Worm (Caenorhabditis elegans) whole organism, late embryonic: ENCODE measurements around the gene alh-6.
A peak's percentile ranks its signal among the peaks of the same experiment; 100 is the strongest.

Source experiments
- C38D4.7 ChIP-seq: fragments of 200-800 bp; sonication (Bioruptor generic); optimal IDR thresholded peaks from 2 replicates; lab custom pipeline; 2018; ENCODE audit warnings: mild to moderate bottlenecking, missing genetic modification characterization, moderate library complexity, missing compliant biosample characterization
- F13H6.1 ChIP-seq: sonication (generic microtip); optimal IDR thresholded peaks from 2 replicates; lab custom pipeline; 2016; ENCODE audit warnings: missing genetic modification characterization, missing compliant biosample characterization
- T23F11.4 ChIP-seq: fragments of 200-800 bp; sonication (Bioruptor generic); optimal IDR thresholded peaks from 2 replicates; lab custom pipeline; 2018; ENCODE audit warnings: mild to moderate bottlenecking, missing genetic modification characterization, missing compliant biosample characterization
- Y22D7AL.16 ChIP-seq: sonication (generic microtip); optimal IDR thresholded peaks from 2 replicates; lab custom pipeline; 2016; ENCODE audit warnings: missing genetic modification characterization, missing compliant biosample characterization
- ama-1 ChIP-seq: fragments of 150-350 bp; optimal IDR thresholded peaks from 2 replicates; lab custom pipeline; 2014
- ceh-14 ChIP-seq: sonication (generic microtip); optimal IDR thresholded peaks from 2 replicates; lab custom pipeline; 2016; ENCODE audit warnings: missing genotype, missing genetic modification characterization, missing compliant biosample characterization
- ceh-2 ChIP-seq: sonication (generic microtip); optimal IDR thresholded peaks from 2 replicates; lab custom pipeline; 2016; ENCODE audit warnings: missing genotype, missing genetic modification characterization, missing compliant biosample characterization
- ceh-22 ChIP-seq: sonication (generic microtip); optimal IDR thresholded peaks from 2 replicates; lab custom pipeline; 2017; ENCODE audit warnings: missing biosample characterization, missing genetic modification characterization
- ceh-24 ChIP-seq: sonication (generic microtip); optimal IDR thresholded peaks from 2 replicates; lab custom pipeline; 2016; ENCODE audit warnings: mild to moderate bottlenecking, missing genetic modification characterization, missing compliant biosample characterization
- ceh-30 ChIP-seq: fragments of 150-350 bp; optimal IDR thresholded peaks from 2 replicates; lab custom pipeline; 2014; ENCODE audit warnings: missing biosample characterization, missing genetic modification characterization
- ceh-31 ChIP-seq: sonication (generic microtip); optimal IDR thresholded peaks from 2 replicates; lab custom pipeline; 2016; ENCODE audit warnings: missing genetic modification characterization, missing compliant biosample characterization
- ceh-34 ChIP-seq: sonication (generic microtip); optimal IDR thresholded peaks from 2 replicates; lab custom pipeline; 2016; ENCODE audit warnings: mild to moderate bottlenecking, missing genetic modification characterization, missing compliant biosample characterization
- ceh-45 ChIP-seq: fragments of 200-800 bp; sonication (Bioruptor generic); IDR thresholded peaks from 2 replicates; pipeline ENCODE4 v1.3.6; 2022; ENCODE audit warnings: missing genetic modification reagents, missing genetic modification characterization, missing compliant biosample characterization
- ceh-48 ChIP-seq: sonication (generic microtip); optimal IDR thresholded peaks from 2 replicates; lab custom pipeline; 2016; ENCODE audit warnings: missing genetic modification characterization, inconsistent platforms, missing compliant biosample characterization
- che-1 ChIP-seq: sonication (generic microtip); optimal IDR thresholded peaks from 2 replicates; lab custom pipeline; 2016; ENCODE audit warnings: mild to moderate bottlenecking, missing genetic modification characterization, missing compliant biosample characterization
- ets-4 ChIP-seq: sonication (generic microtip); optimal IDR thresholded peaks from 2 replicates; lab custom pipeline; 2016; ENCODE audit warnings: missing genetic modification characterization, missing compliant biosample characterization
- fax-1 ChIP-seq: sonication (generic microtip); optimal IDR thresholded peaks from 2 replicates; lab custom pipeline; 2016; ENCODE audit warnings: missing genotype, missing genetic modification characterization, missing compliant biosample characterization
- gmeb-2 ChIP-seq: sonication (generic microtip); optimal IDR thresholded peaks from 2 replicates; lab custom pipeline; 2016; ENCODE audit warnings: missing genetic modification characterization, inconsistent platforms, missing compliant biosample characterization
- hlh-15 ChIP-seq: sonication (generic microtip); optimal IDR thresholded peaks from 2 replicates; lab custom pipeline; 2016; ENCODE audit warnings: missing genetic modification characterization, missing compliant biosample characterization
- hlh-6 ChIP-seq: sonication (generic microtip); optimal IDR thresholded peaks from 2 replicates; lab custom pipeline; 2016; ENCODE audit warnings: missing genotype, missing genetic modification characterization, missing compliant biosample characterization
- hlh-8 ChIP-seq: sonication (generic microtip); optimal IDR thresholded peaks from 2 replicates; lab custom pipeline; 2016; ENCODE audit warnings: missing genotype, missing genetic modification characterization, missing compliant biosample characterization
- lim-6 ChIP-seq: sonication (generic microtip); optimal IDR thresholded peaks from 2 replicates; lab custom pipeline; 2016; ENCODE audit warnings: missing genetic modification characterization, missing compliant biosample characterization
- lin-11 ChIP-seq: fragments of 200-800 bp; sonication (Bioruptor generic); optimal IDR thresholded peaks from 2 replicates; lab custom pipeline; 2018; ENCODE audit warnings: mild to moderate bottlenecking, missing genetic modification characterization, missing compliant biosample characterization
- nfya-1 ChIP-seq: sonication (generic microtip); optimal IDR thresholded peaks from 2 replicates; lab custom pipeline; 2017; ENCODE audit warnings: missing genetic modification characterization, mild to moderate bottlenecking, missing compliant biosample characterization, antibody characterized with exemption, moderate library complexity
- nhr-232 ChIP-seq: sonication (generic microtip); optimal IDR thresholded peaks from 2 replicates; lab custom pipeline; 2016; ENCODE audit warnings: missing genetic modification characterization, missing compliant biosample characterization
- npax-4 ChIP-seq: sonication (generic microtip); optimal IDR thresholded peaks from 2 replicates; lab custom pipeline; 2016; ENCODE audit warnings: missing genetic modification characterization, missing compliant biosample characterization
- pat-9 ChIP-seq: fragments of 200-800 bp; sonication (Bioruptor generic); optimal IDR thresholded peaks from 2 replicates; lab custom pipeline; 2018; ENCODE audit warnings: mild to moderate bottlenecking, missing genetic modification characterization, moderate library complexity, missing compliant biosample characterization
- pax-1 ChIP-seq: fragments of 150-350 bp; optimal IDR thresholded peaks from 2 replicates; lab custom pipeline; 2014; ENCODE audit warnings: missing biosample characterization, missing genetic modification characterization
- pha-2 ChIP-seq: sonication (generic microtip); optimal IDR thresholded peaks from 2 replicates; lab custom pipeline; 2017; ENCODE audit warnings: mild to moderate bottlenecking, missing genetic modification characterization, missing compliant biosample characterization
- ref-2 ChIP-seq: sonication (generic microtip); optimal IDR thresholded peaks from 2 replicates; lab custom pipeline; 2016; ENCODE audit warnings: missing genetic modification characterization, missing compliant biosample characterization
- sdc-2 ChIP-seq: sonication (generic microtip); optimal IDR thresholded peaks from 2 replicates; lab custom pipeline; 2016; ENCODE audit warnings: missing genotype, missing genetic modification characterization, missing compliant biosample characterization
- syd-9 ChIP-seq: sonication (generic microtip); optimal IDR thresholded peaks from 2 replicates; lab custom pipeline; 2016; ENCODE audit warnings: mild to moderate bottlenecking, missing genetic modification characterization, moderate library complexity, missing compliant biosample characterization
- tbx-2 ChIP-seq: sonication (generic microtip); optimal IDR thresholded peaks from 2 replicates; lab custom pipeline; 2016; ENCODE audit warnings: missing genetic modification characterization, missing compliant biosample characterization
- tbx-7 ChIP-seq: sonication (generic microtip); optimal IDR thresholded peaks from 2 replicates; lab custom pipeline; 2016; ENCODE audit warnings: missing genotype, missing genetic modification characterization, missing compliant biosample characterization
- unc-42 ChIP-seq: sonication (generic microtip); optimal IDR thresholded peaks from 2 replicates; lab custom pipeline; 2016; ENCODE audit warnings: missing genotype, missing genetic modification characterization, missing compliant biosample characterization
- unc-86 ChIP-seq: sonication (generic microtip); optimal IDR thresholded peaks from 2 replicates; lab custom pipeline; 2016; ENCODE audit warnings: missing genetic modification characterization, missing compliant biosample characterization
- ztf-16 ChIP-seq: sonication (generic microtip); optimal IDR thresholded peaks from 2 replicates; lab custom pipeline; 2017; ENCODE audit warnings: missing genetic modification characterization, missing compliant biosample characterization

The alh-6 gene

ce11 chrII:1326689-1327088 is 16.8 kb upstream of the alh-6 start, which contains the start of gene jip-1:
Gene jip-1 (plus strand): TSS chrII:1326989.
- TF ChIP-seq ets-4 (tag; lab: Kevin White, UChicago): no peak
- TF ChIP-seq gmeb-2 (tag; lab: Kevin White, UChicago): no peak
- no peak for TF ChIP-seq ceh-34
- no peak for TF ChIP-seq C38D4.7 (GFP tag; lab: Kevin White, UChicago)
- no peak for TF ChIP-seq lin-11 (tag; lab: Kevin White, UChicago)
- TF ChIP-seq nhr-232 (tag; lab: Kevin White, UChicago): no peak
- no peak for TF ChIP-seq Y22D7AL.16 (tag; lab: Kevin White, UChicago)
- TF ChIP-seq pat-9: no peak
- no peak for TF ChIP-seq che-1
- TF ChIP-seq fax-1 (tag; lab: Kevin White, UChicago): no peak
- TF ChIP-seq ceh-22: no peak
- no peak for TF ChIP-seq tbx-7 (tag; lab: Kevin White, UChicago)
- TF ChIP-seq ama-1 (lab: Kevin White, UChicago): no peak
- no peak for TF ChIP-seq hlh-15 (tag; lab: Kevin White, UChicago)
- no peak for TF ChIP-seq T23F11.4

- TF ChIP-seq ceh-24 (tag; lab: Kevin White, UChicago) (no peak), ceh-22 (no peak), F13H6.1 (tag; lab: Kevin White, UChicago) (no peak), pat-9 (no peak), npax-4 (tag; lab: Kevin White, UChicago) (no peak), ref-2 (tag; lab: Kevin White, UChicago) (no peak), ztf-16 (tag; lab: Kevin White, UChicago) (no peak), hlh-8 (tag; lab: Kevin White, UChicago) (no peak), pax-1 (tag; lab: Kevin White, UChicago) (no peak), lim-6 (tag; lab: Kevin White, UChicago) (no peak), che-1 (no peak), ceh-45 (GFP tag; lab: Robert Waterston, UW) (no peak), C38D4.7 (GFP tag; lab: Kevin White, UChicago) (no peak), pha-2 (tag; lab: Kevin White, UChicago) (no peak), ceh-2 (tag; lab: Kevin White, UChicago) (no peak)
Observed at ce11 chrII:1325604-1326003, 15.7 kb upstream of the alh-6 start.

ce11 chrII:1324017-1324416 is 14.1 kb upstream of the alh-6 start:
- no peak for TF ChIP-seq ceh-30 (tag; lab: Kevin White, UChicago)
- TF ChIP-seq unc-42: peak; percentile 72
- no peak for TF ChIP-seq sdc-2 (tag; lab: Kevin White, UChicago)

ce11 chrII:1323190-1323651 is 13.3 kb upstream of the alh-6 start:
- peak; percentile 99 for TF ChIP-seq ceh-14 (tag; lab: Kevin White, UChicago)
- peak; percentile 7 for TF ChIP-seq nfya-1 (tag; lab: Kevin White, UChicago)
- TF ChIP-seq ref-2 (tag; lab: Kevin White, UChicago): no peak
- TF ChIP-seq che-1: peak; percentile 20
- TF ChIP-seq hlh-6 (tag; lab: Kevin White, UChicago): no peak
- TF ChIP-seq sdc-2 (tag; lab: Kevin White, UChicago): no peak
- TF ChIP-seq ceh-48 (tag; lab: Kevin White, UChicago): peak; percentile 70
- TF ChIP-seq unc-42: peak; percentile 89
- no peak for TF ChIP-seq syd-9 (tag; lab: Kevin White, UChicago)
- peak; percentile 50 for TF ChIP-seq ceh-31 (tag; lab: Kevin White, UChicago)
- TF ChIP-seq tbx-2: peak; percentile 17
- TF ChIP-seq unc-86 (tag; lab: Kevin White, UChicago): peak; percentile 15
